Fruit fly (Drosophila melanogaster) whole organism, prepupa: ENCODE data around the gene t-cup.

ENCODE experiments used
- CG10669 ChIP-seq: fragments of 200-800 bp; sonication (Bioruptor generic); optimal IDR thresholded peaks from 3 replicates; lab custom pipeline; 2018; ENCODE audit warnings: missing biosample characterization, mild to moderate bottlenecking, missing genetic modification characterization, moderate library complexity
- CG32006 ChIP-seq: fragments of 200-800 bp; sonication (Bioruptor generic); optimal IDR thresholded peaks from 3 replicates; lab custom pipeline; 2017; ENCODE audit warnings: missing biosample characterization, mild to moderate bottlenecking, missing genetic modification characterization
- CG8319 ChIP-seq: fragments of 200-800 bp; sonication (Bioruptor generic); optimal IDR thresholded peaks from 3 replicates; lab custom pipeline; 2016; ENCODE audit warnings: missing biosample characterization, missing genetic modification characterization
- Gug ChIP-seq: fragments of 200-800 bp; sonication (Bioruptor generic); IDR thresholded peaks from 2 replicates; pipeline ENCODE4 v1.3.6; 2022; ENCODE audit warnings: missing biosample characterization, missing genetic modification characterization
- OdsH ChIP-seq: fragments of 200-800 bp; sonication (Bioruptor generic); optimal IDR thresholded peaks from 3 replicates; lab custom pipeline; 2016; ENCODE audit warnings: missing biosample characterization, missing genetic modification characterization
- eg ChIP-seq: fragments of 200-800 bp; sonication (Bioruptor generic); IDR thresholded peaks from 3 replicates; pipeline ENCODE4 v1.3.6; 2022; ENCODE audit warnings: missing biosample characterization, missing genetic modification characterization

dm6 chr2L:12505662-12506061, 8.5 kb upstream of the t-cup start:
- TF ChIP-seq OdsH (GFP tag; lab: Kevin White, UChicago): no peak
- no peak for TF ChIP-seq CG10669
- no peak for TF ChIP-seq CG32006 (GFP tag; lab: Kevin White, UChicago)
- no peak for TF ChIP-seq Gug
- no peak for TF ChIP-seq CG8319 (GFP tag; lab: Kevin White, UChicago)
- no peak for TF ChIP-seq eg (GFP tag; lab: Robert Waterston, UW)
